Worm (Caenorhabditis elegans) whole organism, L3 larva: Measurements from ENCODE around the gene B0410.1.

Source experiments
- ceh-16 ChIP-seq: sonication (generic microtip); optimal IDR thresholded peaks from 2 replicates; lab custom pipeline; 2017; ENCODE audit warnings: missing biosample characterization, missing genetic modification characterization
- elt-1 ChIP-seq: fragments of 150-350 bp; optimal IDR thresholded peaks from 2 replicates; lab custom pipeline; 2014; ENCODE audit warnings: missing biosample characterization, missing genetic modification characterization
- elt-3 ChIP-seq, 3 experiments: fragments of 150-350 bp in 1 of 3; sonication (generic microtip) in 2 of 3; optimal IDR thresholded peaks; 2 replicates in 2 of 3; 4 replicates in 1 of 3; lab custom pipeline; 2014 to 2017; ENCODE audit warnings: missing biosample characterization in 3 of 3, missing genetic modification characterization in 3 of 3
- eor-1 ChIP-seq, 2 experiments: fragments of 150-350 bp; optimal IDR thresholded peaks; 2 replicates each; lab custom pipeline; 2014 to 2018; ENCODE audit warnings: missing biosample characterization in 2 of 2, missing genetic modification characterization in 2 of 2
- nfya-1 ChIP-seq: sonication (generic microtip); optimal IDR thresholded peaks from 2 replicates; lab custom pipeline; 2017; ENCODE audit warnings: missing genetic modification characterization, mild to moderate bottlenecking, missing compliant biosample characterization, antibody characterized with exemption, moderate library complexity; ENCODE audit not compliant: insufficient read depth
- nhr-25 ChIP-seq: sonication (generic microtip); optimal IDR thresholded peaks from 2 replicates; lab custom pipeline; 2017; ENCODE audit warnings: missing biosample characterization, missing genetic modification characterization
- unc-62 ChIP-seq: fragments of 150-350 bp; sonication (generic microtip); optimal IDR thresholded peaks from 4 replicates; lab custom pipeline; 2014; ENCODE audit warnings: missing biosample characterization, missing genetic modification reagents, missing genetic modification characterization
- zag-1 ChIP-seq: fragments of 150-350 bp; optimal IDR thresholded peaks from 2 replicates; lab custom pipeline; 2014; ENCODE audit warnings: missing biosample characterization, missing genetic modification characterization

ce11 chrX:2923888-2924287 lies 29.5 kb downstream of the B0410.1 start, which contains the start of gene hst-3.2:
- TF ChIP-seq unc-62 (no peak), nhr-25 (tag; lab: Kevin White, UChicago) (no peak), nfya-1 (tag; lab: Kevin White, UChicago) (no peak), eor-1 (tag; optimal IDR thresholded peaks at IDR 0.05; lab: Kevin White, UChicago) (no peak), elt-1 (tag; lab: Kevin White, UChicago) (no peak), elt-3 (tag; optimal IDR thresholded peaks at IDR 0.05; lab: Kevin White, UChicago) (no peak), ceh-16 (tag; lab: Kevin White, UChicago) (no peak), zag-1 (tag; lab: Kevin White, UChicago) (no peak)
